Fruit fly (Drosophila melanogaster) S2 (cell line): ENCODE measurements around the gene CG32793.

ENCODE experiments used
- CG8478 ChIP-seq: fragments of >200 bp; optimal IDR thresholded peaks from 2 replicates; lab custom pipeline; 2018
- CTCF ChIP-seq, 2 experiments: fragments of >200 bp; optimal IDR thresholded peaks; 2 replicates each; lab custom pipeline; 2018

dm6 chrX:2934827-2935226 is 5.2 kb downstream of the CG32793 start, which contains the start of gene CG3592:
- no peak for TF ChIP-seq CTCF (optimal IDR thresholded peaks at IDR 0.05; lab: Kevin White, UChicago)
- no peak for TF ChIP-seq CG8478 (lab: Kevin White, UChicago)
